Comparison of ENCODE assay signal across 1 fruit fly cellular context in the genomic region with DNA sequence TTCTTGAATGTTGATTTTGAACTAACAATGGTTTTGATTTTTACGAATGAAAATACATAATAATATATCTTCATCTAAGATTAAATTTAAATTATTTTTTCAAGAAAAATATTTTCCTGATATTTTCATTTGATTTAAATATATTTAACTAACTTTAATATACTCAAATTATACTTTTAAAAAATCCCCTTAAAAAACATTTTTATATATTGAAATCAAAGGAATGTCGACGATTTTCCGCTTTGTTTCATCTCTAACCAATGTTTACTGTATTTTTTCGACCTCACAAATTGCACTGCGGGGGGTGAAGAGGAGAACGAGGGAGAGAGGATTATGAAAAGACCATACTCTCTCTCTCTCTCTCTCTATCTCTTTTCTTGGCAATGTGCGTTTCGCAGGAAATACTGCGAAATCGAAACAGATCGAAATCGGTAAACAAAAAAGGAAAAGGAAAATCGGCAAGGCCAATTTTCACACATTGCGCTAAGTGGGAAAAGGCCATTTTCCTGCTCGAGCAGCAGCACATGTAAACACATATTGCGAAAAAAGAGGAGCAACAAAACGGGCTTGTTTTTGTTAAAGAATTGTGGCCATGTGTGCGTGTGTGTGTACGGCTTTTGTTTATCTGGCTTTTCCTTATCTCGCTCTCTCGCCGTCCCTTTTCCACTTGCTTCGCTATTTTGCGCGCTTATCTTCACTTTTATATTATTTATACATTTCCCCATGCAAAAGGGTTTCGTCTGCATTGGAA.
A peak's percentile ranks its signal among the peaks of the same experiment; 100 is the strongest.
TF ChIP-seq lines count a peak whose summit lies in the region.

No protein-coding gene starts in this region.

TF ChIP-seq in whole organism, embryonic, 481 proteins besides CTCF, POLR2A, EP300 and RAD21 (continued from another document and continues in another):
- TF ChIP-seq CG8765 (GFP tag; IDR thresholded peaks at IDR 0.05; lab: Robert Waterston, UW) = no peak
- no peak for TF ChIP-seq CG17802 (tag; optimal IDR thresholded peaks at IDR 0.05; lab: Kevin White, UChicago)
- no peak for TF ChIP-seq knrl (GFP tag; IDR thresholded peaks at IDR 0.05; lab: Robert Waterston, UW; ENCODE audit: partially characterized antibody)
- no peak for TF ChIP-seq crc (GFP tag; optimal IDR thresholded peaks at IDR 0.05; lab: Kevin White, UChicago)
- TF ChIP-seq hbn (GFP tag; IDR thresholded peaks at IDR 0.05; lab: Robert Waterston, UW; ENCODE audit: partially characterized antibody) = no peak
- no peak for TF ChIP-seq sqz (GFP tag; optimal IDR thresholded peaks at IDR 0.05; lab: Kevin White, UChicago)
- no peak for TF ChIP-seq CG6689 (GFP tag; IDR thresholded peaks at IDR 0.05; lab: Robert Waterston, UW)
- no peak for TF ChIP-seq tgo (GFP tag; IDR thresholded peaks at IDR 0.05; lab: Robert Waterston, UW)
- TF ChIP-seq CG15479 (GFP tag; optimal IDR thresholded peaks at IDR 0.05; lab: Kevin White, UChicago) = peak; percentile 96
- no peak for TF ChIP-seq gcm (GFP tag; optimal IDR thresholded peaks at IDR 0.05; lab: Kevin White, UChicago)
- no peak for TF ChIP-seq Mes4 (GFP tag; optimal IDR thresholded peaks at IDR 0.05; lab: Kevin White, UChicago)
- TF ChIP-seq CG10543 (GFP tag; optimal IDR thresholded peaks at IDR 0.05; lab: Kevin White, UChicago) = no peak
- TF ChIP-seq slbo (GFP tag; IDR thresholded peaks at IDR 0.05; lab: Robert Waterston, UW) = no peak; the same call in 1 of the 2 replicates
- TF ChIP-seq pho (GFP tag; optimal IDR thresholded peaks at IDR 0.05; lab: Kevin White, UChicago) = no peak
- no peak for TF ChIP-seq CG4282 (GFP tag; optimal IDR thresholded peaks at IDR 0.05; lab: Kevin White, UChicago)
- TF ChIP-seq mirr (GFP tag; optimal IDR thresholded peaks at IDR 0.05; lab: Kevin White, UChicago) = no peak
- no peak for TF ChIP-seq al (GFP tag; IDR thresholded peaks at IDR 0.05; lab: Robert Waterston, UW)
- no peak for TF ChIP-seq Lhr (GFP tag; optimal IDR thresholded peaks at IDR 0.05; lab: Kevin White, UChicago)
- no peak for TF ChIP-seq CG5180 (GFP tag; optimal IDR thresholded peaks at IDR 0.05; lab: Kevin White, UChicago)
- TF ChIP-seq ranshi (GFP tag; IDR thresholded peaks at IDR 0.05; lab: Robert Waterston, UW) = no peak
- peak; percentile 13; the same call in 1 of the 2 replicates for TF ChIP-seq rib (GFP tag; IDR thresholded peaks at IDR 0.05; lab: Robert Waterston, UW)
- no peak for TF ChIP-seq eyg (GFP tag; optimal IDR thresholded peaks at IDR 0.05; lab: Kevin White, UChicago)
- no peak for TF ChIP-seq Meics (GFP tag; optimal IDR thresholded peaks at IDR 0.05; lab: Kevin White, UChicago)
- TF ChIP-seq HHEX (GFP tag; optimal IDR thresholded peaks at IDR 0.05; lab: Kevin White, UChicago) = no peak
- peak; percentile 52 for TF ChIP-seq gem (tag; optimal IDR thresholded peaks at IDR 0.05; lab: Kevin White, UChicago)
- peak; percentile 46 to 51 for TF ChIP-seq Trl (optimal IDR thresholded peaks at IDR 0.05; lab: Kevin White, UChicago)
- TF ChIP-seq Trl (GFP tag; optimal IDR thresholded peaks at IDR 0.05; lab: Kevin White, UChicago) = no peak
- TF ChIP-seq Mad (GFP tag; optimal IDR thresholded peaks at IDR 0.05; lab: Kevin White, UChicago) = no peak
- no peak for TF ChIP-seq E2f1 (GFP tag; IDR thresholded peaks at IDR 0.05; lab: Robert Waterston, UW)
- TF ChIP-seq zen2 (GFP tag; IDR thresholded peaks at IDR 0.05; lab: Robert Waterston, UW; ENCODE audit: partially characterized antibody) = no peak
- no peak for TF ChIP-seq ttk (GFP tag; IDR thresholded peaks at IDR 0.05; lab: Robert Waterston, UW)
- TF ChIP-seq lola (GFP tag; optimal IDR thresholded peaks at IDR 0.05; lab: Kevin White, UChicago) = peak in 1 of 3 experiments; percentile 42
- no peak for TF ChIP-seq btn (GFP tag; optimal IDR thresholded peaks at IDR 0.05; lab: Kevin White, UChicago)
- TF ChIP-seq CG10267 (tag; optimal IDR thresholded peaks at IDR 0.05; lab: Kevin White, UChicago) = peak; percentile 11
- no peak for TF ChIP-seq hth (optimal IDR thresholded peaks at IDR 0.05; lab: Kevin White, UChicago)
- no peak for TF ChIP-seq CkIIα-i1 (GFP tag; IDR thresholded peaks at IDR 0.05; lab: Robert Waterston, UW)
- no peak for TF ChIP-seq Nf-YA (GFP tag; IDR thresholded peaks at IDR 0.05; lab: Robert Waterston, UW)
- no peak for TF ChIP-seq CG11398 (GFP tag; optimal IDR thresholded peaks at IDR 0.05; lab: Kevin White, UChicago)
- 0 out of 3 replicates have a peak, but pooled peaks have one; percentile 26 for TF ChIP-seq CG17361 (GFP tag; IDR thresholded peaks at IDR 0.05; lab: Robert Waterston, UW)
- TF ChIP-seq sima (GFP tag; optimal IDR thresholded peaks at IDR 0.05; lab: Kevin White, UChicago) = no peak
- no peak for TF ChIP-seq CG14860 (GFP tag; IDR thresholded peaks at IDR 0.05; lab: Robert Waterston, UW; ENCODE audit: partially characterized antibody)
- no peak for TF ChIP-seq NC2α (GFP tag; optimal IDR thresholded peaks at IDR 0.05; lab: Kevin White, UChicago)
- TF ChIP-seq Kr (GFP tag; optimal IDR thresholded peaks at IDR 0.05; lab: Kevin White, UChicago) = peak; percentile 37
- no peak for TF ChIP-seq repo (GFP tag; optimal IDR thresholded peaks at IDR 0.05; lab: Kevin White, UChicago)
- no peak for TF ChIP-seq CG9797 (GFP tag; optimal IDR thresholded peaks at IDR 0.05; lab: Kevin White, UChicago)
- TF ChIP-seq nerfin-2 (GFP tag; IDR thresholded peaks at IDR 0.05; lab: Robert Waterston, UW; ENCODE audit: partially characterized antibody) = no peak
- TF ChIP-seq maf-S (GFP tag; optimal IDR thresholded peaks at IDR 0.05; lab: Kevin White, UChicago) = no peak
- no peak for TF ChIP-seq Bgb (GFP tag; IDR thresholded peaks at IDR 0.05; lab: Robert Waterston, UW; ENCODE audit: partially characterized antibody)
- TF ChIP-seq tll (GFP tag; optimal IDR thresholded peaks at IDR 0.05; lab: Kevin White, UChicago) = peak in 1 of 2 experiments; percentile 15
- no peak for TF ChIP-seq tio (GFP tag; optimal IDR thresholded peaks at IDR 0.05; lab: Kevin White, UChicago)
- no peak for TF ChIP-seq MESR4 (GFP tag; optimal IDR thresholded peaks at IDR 0.05; lab: Kevin White, UChicago)
- TF ChIP-seq CG12659 (GFP tag; optimal IDR thresholded peaks at IDR 0.05; lab: Kevin White, UChicago) = no peak
- no peak for TF ChIP-seq pan (optimal IDR thresholded peaks at IDR 0.05; lab: Kevin White, UChicago)
- peak in 1 of 2 experiments; percentile 5 for TF ChIP-seq pan (GFP tag; optimal IDR thresholded peaks at IDR 0.05 in 1 of 2, IDR thresholded peaks at IDR 0.05 in 1 of 2)
- no peak for TF ChIP-seq CG10274 (GFP tag; optimal IDR thresholded peaks at IDR 0.05; lab: Kevin White, UChicago)
- no peak for TF ChIP-seq CG16813 (GFP tag; IDR thresholded peaks at IDR 0.05; lab: Robert Waterston, UW; ENCODE audit: partially characterized antibody)
- TF ChIP-seq Dbx (GFP tag; IDR thresholded peaks at IDR 0.05; lab: Robert Waterston, UW) = no peak
- TF ChIP-seq aop (GFP tag; IDR thresholded peaks at IDR 0.05; lab: Robert Waterston, UW) = no peak
- no peak for TF ChIP-seq sug (tag; optimal IDR thresholded peaks at IDR 0.05; lab: Kevin White, UChicago)
- TF ChIP-seq CG17186 (GFP tag; optimal IDR thresholded peaks at IDR 0.05; lab: Kevin White, UChicago) = no peak
- TF ChIP-seq CG6272 (GFP tag; IDR thresholded peaks at IDR 0.05; lab: Robert Waterston, UW) = no peak
- no peak for TF ChIP-seq CG10462 (GFP tag; optimal IDR thresholded peaks at IDR 0.05; lab: Kevin White, UChicago)
- TF ChIP-seq gsb-n (tag; optimal IDR thresholded peaks at IDR 0.05; lab: Kevin White, UChicago) = peak; percentile 37
- no peak for TF ChIP-seq peb (GFP tag; IDR thresholded peaks at IDR 0.05; lab: Robert Waterston, UW)
- TF ChIP-seq Doc3 (GFP tag; IDR thresholded peaks at IDR 0.05; lab: Robert Waterston, UW; ENCODE audit: partially characterized antibody) = no peak
- TF ChIP-seq Sox100B (GFP tag; optimal IDR thresholded peaks at IDR 0.05; lab: Kevin White, UChicago) = peak; percentile 23
- TF ChIP-seq CG3065 (GFP tag; optimal IDR thresholded peaks at IDR 0.05; lab: Kevin White, UChicago) = no peak
- TF ChIP-seq ken (GFP tag; IDR thresholded peaks at IDR 0.05; lab: Robert Waterston, UW) = no peak
- no peak for TF ChIP-seq Sry-β (GFP tag; optimal IDR thresholded peaks at IDR 0.05; lab: Kevin White, UChicago)
- no peak for TF ChIP-seq CG4328 (GFP tag; optimal IDR thresholded peaks at IDR 0.05; lab: Kevin White, UChicago)
- no peak for TF ChIP-seq dimm (GFP tag; IDR thresholded peaks at IDR 0.05; lab: Robert Waterston, UW)
- TF ChIP-seq CG10431 (GFP tag; optimal IDR thresholded peaks at IDR 0.05; lab: Kevin White, UChicago) = no peak
- TF ChIP-seq Antp (GFP tag; optimal IDR thresholded peaks at IDR 0.05; lab: Kevin White, UChicago) = no peak
- TF ChIP-seq CG10979 (tag; optimal IDR thresholded peaks at IDR 0.05; lab: Kevin White, UChicago) = peak; percentile 48
- TF ChIP-seq ind (GFP tag; optimal IDR thresholded peaks at IDR 0.05; lab: Kevin White, UChicago) = no peak
- peak; percentile 50 for TF ChIP-seq CG12391 (tag; optimal IDR thresholded peaks at IDR 0.05; lab: Kevin White, UChicago)
- no peak for TF ChIP-seq Hey (tag; optimal IDR thresholded peaks at IDR 0.05; lab: Kevin White, UChicago)
- TF ChIP-seq tx (GFP tag; optimal IDR thresholded peaks at IDR 0.05; lab: Kevin White, UChicago) = no peak
- no peak for TF ChIP-seq her (GFP tag; optimal IDR thresholded peaks at IDR 0.05; lab: Kevin White, UChicago)
- no peak for TF ChIP-seq CG17385 (GFP tag; optimal IDR thresholded peaks at IDR 0.05; lab: Kevin White, UChicago)
- TF ChIP-seq CG4404 (GFP tag; IDR thresholded peaks at IDR 0.05; lab: Robert Waterston, UW) = no peak
- peak in 1 of 2 experiments; percentile 40 for TF ChIP-seq Hr51 (GFP tag; optimal IDR thresholded peaks at IDR 0.05; lab: Kevin White, UChicago)
- TF ChIP-seq CG9609 (GFP tag; optimal IDR thresholded peaks at IDR 0.05; lab: Kevin White, UChicago) = no peak
- TF ChIP-seq corto (GFP tag; optimal IDR thresholded peaks at IDR 0.05; lab: Kevin White, UChicago) = no peak
- no peak for TF ChIP-seq CG18011 (GFP tag; optimal IDR thresholded peaks at IDR 0.05; lab: Kevin White, UChicago)
- no peak for TF ChIP-seq p53 (GFP tag; optimal IDR thresholded peaks at IDR 0.05; lab: Kevin White, UChicago)
- TF ChIP-seq Dll (GFP tag; IDR thresholded peaks at IDR 0.05; lab: Robert Waterston, UW; ENCODE audit: partially characterized antibody) = no peak
- TF ChIP-seq MBD-R2 (GFP tag; IDR thresholded peaks at IDR 0.05; lab: Robert Waterston, UW) = no peak
- no peak for TF ChIP-seq CG4820 (GFP tag; optimal IDR thresholded peaks at IDR 0.05; lab: Kevin White, UChicago)
- no peak for TF ChIP-seq cas (GFP tag; IDR thresholded peaks at IDR 0.05; lab: Robert Waterston, UW)
- no peak for TF ChIP-seq Taf1 (GFP tag; IDR thresholded peaks at IDR 0.05; lab: Robert Waterston, UW)
- no peak for TF ChIP-seq Hand (GFP tag; optimal IDR thresholded peaks at IDR 0.05; lab: Kevin White, UChicago)
- no peak for TF ChIP-seq CG17359 (tag; optimal IDR thresholded peaks at IDR 0.05; lab: Kevin White, UChicago)
- peak; percentile 17 for TF ChIP-seq kni (GFP tag; optimal IDR thresholded peaks at IDR 0.05; lab: Kevin White, UChicago)
- no peak for TF ChIP-seq MTF-1 (GFP tag; optimal IDR thresholded peaks at IDR 0.05; lab: Kevin White, UChicago; ENCODE audit: borderline replicate concordance)
- TF ChIP-seq CG13775 (GFP tag; optimal IDR thresholded peaks at IDR 0.05; lab: Kevin White, UChicago) = no peak
- TF ChIP-seq CG11504 (tag; optimal IDR thresholded peaks at IDR 0.05; lab: Kevin White, UChicago) = peak; percentile 43
- no peak for TF ChIP-seq fu2 (GFP tag; optimal IDR thresholded peaks at IDR 0.05; lab: Kevin White, UChicago)
- TF ChIP-seq nau (GFP tag; optimal IDR thresholded peaks at IDR 0.05; lab: Kevin White, UChicago) = no peak
- peak; percentile 32 for TF ChIP-seq tap (tag; optimal IDR thresholded peaks at IDR 0.05; lab: Kevin White, UChicago)
- no peak for TF ChIP-seq CG4854 (GFP tag; optimal IDR thresholded peaks at IDR 0.05; lab: Kevin White, UChicago)
- TF ChIP-seq C15 (GFP tag; IDR thresholded peaks at IDR 0.05; lab: Robert Waterston, UW) = no peak
- TF ChIP-seq cad (GFP tag; optimal IDR thresholded peaks at IDR 0.05; lab: Kevin White, UChicago) = no peak
- peak; percentile 25 for TF ChIP-seq CG15601 (tag; optimal IDR thresholded peaks at IDR 0.05; lab: Kevin White, UChicago)
- peak; percentile 92 for TF ChIP-seq grau (tag; optimal IDR thresholded peaks at IDR 0.05; lab: Kevin White, UChicago)
- TF ChIP-seq CG3726 (GFP tag; IDR thresholded peaks at IDR 0.05; lab: Robert Waterston, UW) = no peak
- peak; percentile 57 for TF ChIP-seq Med (GFP tag; lab: Kevin White, UChicago)
- 0 out of 2 replicates have a peak, but pooled peaks have one; percentile 22 for TF ChIP-seq CG31441 (GFP tag; IDR thresholded peaks at IDR 0.05; lab: Robert Waterston, UW)
- TF ChIP-seq Lpt (GFP tag; optimal IDR thresholded peaks at IDR 0.05; lab: Kevin White, UChicago) = no peak
- no peak for TF ChIP-seq bbx (GFP tag; IDR thresholded peaks at IDR 0.05; lab: Robert Waterston, UW; ENCODE audit: partially characterized antibody)
- TF ChIP-seq CG3163 (GFP tag; optimal IDR thresholded peaks at IDR 0.05; lab: Kevin White, UChicago) = no peak
- TF ChIP-seq inv (GFP tag; IDR thresholded peaks at IDR 0.05; lab: Robert Waterston, UW; ENCODE audit: partially characterized antibody) = no peak
- TF ChIP-seq az2 (GFP tag; optimal IDR thresholded peaks at IDR 0.05; lab: Kevin White, UChicago) = no peak
- TF ChIP-seq CG2875 (GFP tag; optimal IDR thresholded peaks at IDR 0.05; lab: Kevin White, UChicago) = no peak
- no peak for TF ChIP-seq Oaz (GFP tag; IDR thresholded peaks at IDR 0.05; lab: Robert Waterston, UW)
- TF ChIP-seq zf30C (GFP tag; optimal IDR thresholded peaks at IDR 0.05; lab: Kevin White, UChicago) = no peak
- TF ChIP-seq lilli (GFP tag; optimal IDR thresholded peaks at IDR 0.05; lab: Kevin White, UChicago) = no peak
- TF ChIP-seq CG12104 (GFP tag; optimal IDR thresholded peaks at IDR 0.05; lab: Kevin White, UChicago) = no peak
- no peak for TF ChIP-seq CG31365 (tag; optimal IDR thresholded peaks at IDR 0.05; lab: Kevin White, UChicago)
- TF ChIP-seq dmrt99B (tag; optimal IDR thresholded peaks at IDR 0.05; lab: Kevin White, UChicago) = peak; percentile 18
- TF ChIP-seq HmgZ (tag; optimal IDR thresholded peaks at IDR 0.05; lab: Kevin White, UChicago) = no peak
- no peak for TF ChIP-seq Rfx (GFP tag; IDR thresholded peaks at IDR 0.05; lab: Robert Waterston, UW)
- no peak for TF ChIP-seq slou (GFP tag; optimal IDR thresholded peaks at IDR 0.05; lab: Kevin White, UChicago)
- TF ChIP-seq Sox102F (GFP tag; optimal IDR thresholded peaks at IDR 0.05; lab: Kevin White, UChicago) = peak; percentile 25
- no peak for TF ChIP-seq YL-1 (GFP tag; optimal IDR thresholded peaks at IDR 0.05; lab: Kevin White, UChicago)
- no peak for TF ChIP-seq run (tag; optimal IDR thresholded peaks at IDR 0.05; lab: Kevin White, UChicago)
- no peak for TF ChIP-seq CG33213 (GFP tag; optimal IDR thresholded peaks at IDR 0.05; lab: Kevin White, UChicago)
